Fruit fly (Drosophila melanogaster) whole organism, prepupa: ENCODE measurements around the gene Fbp2.

Experiments used
- CG11902 ChIP-seq: fragments of 200-800 bp; sonication (Bioruptor generic); optimal IDR thresholded peaks from 3 replicates; lab custom pipeline; 2016; ENCODE audit warnings: missing biosample characterization, missing genetic modification characterization
- CG15336 ChIP-seq: fragments of 200-800 bp; sonication (Bioruptor generic); IDR thresholded peaks from 2 replicates; pipeline ENCODE4 v1.3.6; 2022; ENCODE audit warnings: missing biosample characterization, missing genetic modification characterization
- CG16779 ChIP-seq: fragments of 200-800 bp; sonication (Bioruptor generic); optimal IDR thresholded peaks from 3 replicates; lab custom pipeline; 2017; ENCODE audit warnings: missing biosample characterization, mild to moderate bottlenecking, missing genetic modification characterization
- CG3032 ChIP-seq: fragments of 200-800 bp; optimal IDR thresholded peaks from 2 replicates; lab custom pipeline; 2019; ENCODE audit warnings: missing biosample characterization, mild to moderate bottlenecking, missing genetic modification characterization, moderate library complexity
- CG32006 ChIP-seq: fragments of 200-800 bp; sonication (Bioruptor generic); optimal IDR thresholded peaks from 3 replicates; lab custom pipeline; 2017; ENCODE audit warnings: missing biosample characterization, mild to moderate bottlenecking, missing genetic modification characterization
- CG34406 ChIP-seq: fragments of 200-800 bp; sonication (Bioruptor generic); optimal IDR thresholded peaks from 3 replicates; lab custom pipeline; 2016; ENCODE audit warnings: missing biosample characterization, missing genetic modification characterization
- CG3919 ChIP-seq: fragments of 200-800 bp; sonication (Bioruptor generic); optimal IDR thresholded peaks from 3 replicates; lab custom pipeline; 2016; ENCODE audit warnings: missing biosample characterization, missing genetic modification characterization
- CG4318 ChIP-seq: fragments of 200-800 bp; sonication (Bioruptor generic); optimal IDR thresholded peaks from 3 replicates; lab custom pipeline; 2017; ENCODE audit warnings: missing biosample characterization, mild to moderate bottlenecking, missing genetic modification characterization
- CG6163 ChIP-seq: fragments of 200-800 bp; sonication (Bioruptor generic); IDR thresholded peaks from 3 replicates; pipeline ENCODE4 v1.3.6; 2022; ENCODE audit warnings: missing biosample characterization, missing genetic modification characterization
- CG6276 ChIP-seq: fragments of 200-800 bp; sonication (Bioruptor generic); optimal IDR thresholded peaks from 2 replicates; lab custom pipeline; 2017; ENCODE audit warnings: missing biosample characterization, mild to moderate bottlenecking, missing genetic modification characterization
- CG8119 ChIP-seq: fragments of 200-800 bp; sonication (Bioruptor generic); IDR thresholded peaks from 3 replicates; pipeline ENCODE4 v1.3.6; 2022; ENCODE audit warnings: missing biosample characterization, missing genetic modification characterization
- CG8319 ChIP-seq: fragments of 200-800 bp; sonication (Bioruptor generic); optimal IDR thresholded peaks from 3 replicates; lab custom pipeline; 2016; ENCODE audit warnings: missing biosample characterization, missing genetic modification characterization
- CG8632 ChIP-seq: fragments of 200-800 bp; sonication (Bioruptor generic); optimal IDR thresholded peaks from 3 replicates; lab custom pipeline; 2016; ENCODE audit warnings: missing biosample characterization, missing genetic modification characterization
- CG9139 ChIP-seq: fragments of 200-800 bp; sonication (Bioruptor generic); optimal IDR thresholded peaks from 3 replicates; lab custom pipeline; 2017; ENCODE audit warnings: missing biosample characterization, mild to moderate bottlenecking, missing genetic modification characterization
- Eip75B ChIP-seq: fragments of 200-800 bp; sonication (Bioruptor generic); optimal IDR thresholded peaks from 3 replicates; lab custom pipeline; 2016; ENCODE audit warnings: missing biosample characterization, missing genetic modification characterization
- Eip93F ChIP-seq: fragments of 200-800 bp; sonication (Bioruptor generic); optimal IDR thresholded peaks from 2 replicates; lab custom pipeline; 2016; ENCODE audit warnings: missing biosample characterization, mild to moderate bottlenecking, missing genetic modification characterization
- Ets21C ChIP-seq: fragments of 200-800 bp; sonication (Bioruptor generic); optimal IDR thresholded peaks from 3 replicates; lab custom pipeline; 2016; ENCODE audit warnings: missing biosample characterization, missing genetic modification characterization
- Gug ChIP-seq: fragments of 200-800 bp; sonication (Bioruptor generic); IDR thresholded peaks from 2 replicates; pipeline ENCODE4 v1.3.6; 2022; ENCODE audit warnings: missing biosample characterization, missing genetic modification characterization
- Lpt ChIP-seq: fragments of 200-800 bp; sonication (Bioruptor generic); optimal IDR thresholded peaks from 3 replicates; lab custom pipeline; 2016; ENCODE audit warnings: missing biosample characterization, missing genetic modification characterization
- Met ChIP-seq: fragments of 200-800 bp; sonication (Bioruptor generic); optimal IDR thresholded peaks from 3 replicates; lab custom pipeline; 2016; ENCODE audit warnings: missing biosample characterization, missing genetic modification characterization
- Smox ChIP-seq: fragments of 200-800 bp; sonication (Bioruptor generic); optimal IDR thresholded peaks from 3 replicates; lab custom pipeline; 2016; ENCODE audit warnings: missing biosample characterization, missing genetic modification characterization
- Sox102F ChIP-seq: fragments of 200-800 bp; sonication (Bioruptor generic); optimal IDR thresholded peaks from 2 replicates; lab custom pipeline; 2016; ENCODE audit warnings: missing biosample characterization, mild to moderate bottlenecking, missing genetic modification characterization
- Sox14 ChIP-seq: fragments of 200-800 bp; sonication (Bioruptor generic); optimal IDR thresholded peaks from 3 replicates; lab custom pipeline; 2016; ENCODE audit warnings: missing biosample characterization, missing genetic modification characterization
- Sox15 ChIP-seq: fragments of 200-800 bp; sonication (Bioruptor generic); optimal IDR thresholded peaks from 3 replicates; lab custom pipeline; 2016; ENCODE audit warnings: missing biosample characterization, missing genetic modification characterization
- achi ChIP-seq: fragments of 200-800 bp; sonication (Bioruptor generic); optimal IDR thresholded peaks from 3 replicates; lab custom pipeline; 2016; ENCODE audit warnings: missing biosample characterization, missing genetic modification characterization
- dsx ChIP-seq: fragments of 200-800 bp; optimal IDR thresholded peaks from 3 replicates; lab custom pipeline; 2019; ENCODE audit warnings: missing biosample characterization, mild to moderate bottlenecking, missing genetic modification characterization, moderate library complexity; ENCODE audit not compliant: poor library complexity, severe bottlenecking
- eg ChIP-seq: fragments of 200-800 bp; sonication (Bioruptor generic); IDR thresholded peaks from 3 replicates; pipeline ENCODE4 v1.3.6; 2022; ENCODE audit warnings: missing biosample characterization, missing genetic modification characterization
- fd85E ChIP-seq: fragments of 200-800 bp; sonication (Bioruptor generic); optimal IDR thresholded peaks from 3 replicates; lab custom pipeline; 2016; ENCODE audit warnings: missing biosample characterization, missing genetic modification characterization
- fkh ChIP-seq: fragments of 200-800 bp; sonication (Bioruptor generic); optimal IDR thresholded peaks from 3 replicates; lab custom pipeline; 2017; ENCODE audit warnings: missing biosample characterization, mild to moderate bottlenecking, missing genetic modification characterization, moderate library complexity
- net ChIP-seq: fragments of 200-800 bp; sonication (Bioruptor generic); optimal IDR thresholded peaks from 3 replicates; lab custom pipeline; 2016; ENCODE audit warnings: missing biosample characterization, missing genetic modification characterization
- salr ChIP-seq, 2 experiments: fragments of 200-800 bp; sonication (Bioruptor generic); optimal IDR thresholded peaks; 3 replicates each; lab custom pipeline; 2016 to 2018; ENCODE audit warnings: missing biosample characterization in 2 of 2, missing genetic modification characterization in 2 of 2, mild to moderate bottlenecking in 1 of 2
- svp ChIP-seq: fragments of 200-800 bp; sonication (Bioruptor generic); peaks from one replicate; lab custom pipeline; 2016; ENCODE audit warnings: missing biosample characterization, missing genetic modification characterization
- topi ChIP-seq: fragments of 200-800 bp; sonication (Bioruptor generic); optimal IDR thresholded peaks from 3 replicates; lab custom pipeline; 2016; ENCODE audit warnings: missing biosample characterization, missing genetic modification characterization

Gene Fbp2

dm6 chr2L:9397888-9398287 is 28.7 kb upstream of the Fbp2 start, which contains the start of gene CG4438:
Gene CG4438, minus strand, starts transcription at chr2L:9397988.
- TF ChIP-seq CG8632 (GFP tag; lab: Kevin White, UChicago) (no peak), Smox (GFP tag; lab: Kevin White, UChicago) (no peak)

DNA sequence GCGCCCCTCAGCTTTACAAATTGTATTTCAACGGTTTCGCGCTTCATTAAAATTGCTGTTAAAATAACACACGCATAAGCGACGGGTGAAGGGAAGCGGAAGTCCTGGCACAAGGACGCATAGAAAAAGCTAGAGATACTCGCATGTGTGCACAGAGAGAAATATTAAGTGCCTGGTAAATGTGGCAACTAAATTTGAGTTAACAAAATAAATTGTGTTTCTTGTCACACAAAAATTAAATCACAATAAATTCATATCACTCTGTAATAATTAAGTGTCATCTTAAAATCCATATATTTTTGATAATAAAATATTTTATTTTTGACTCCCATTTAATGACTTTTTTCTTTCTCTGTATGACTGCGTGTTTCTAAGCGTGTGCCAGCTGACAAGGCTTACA is 26.4 kb upstream of the Fbp2 start:
- TF ChIP-seq CG32006 (GFP tag; lab: Kevin White, UChicago), result peak; percentile 10
- TF ChIP-seq fd85E (GFP tag; lab: Kevin White, UChicago), result no peak
- TF ChIP-seq CG6163, result 0 out of 3 replicates have a peak, but pooled peaks have one; percentile 23
- TF ChIP-seq, all 60 proteins: peak for 2

DNA sequence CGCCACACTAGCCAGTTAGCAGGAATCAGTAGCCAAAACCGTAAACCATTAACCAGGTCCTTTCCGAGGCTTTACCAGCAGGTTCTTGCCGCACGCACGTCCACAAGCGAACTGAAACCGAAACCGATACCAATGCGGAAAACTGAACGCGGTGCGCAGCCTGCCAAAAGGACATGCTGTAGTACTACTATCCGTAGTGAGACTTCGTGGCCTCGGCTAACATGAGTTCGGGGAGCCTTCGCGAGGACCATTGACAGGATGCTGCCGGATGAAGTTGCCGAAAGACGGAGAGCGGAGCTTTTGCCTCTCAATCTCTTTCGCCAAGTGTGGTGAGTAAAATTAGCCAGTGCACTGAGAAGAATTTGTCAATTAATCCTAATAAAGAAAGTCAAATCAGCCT is 11.5 kb upstream of the Fbp2 start, which contains the start of gene Shawl:
Gene Shawl, minus strand, starts transcription at position 104 of the 400 bp plus-strand sequence.
- no peak for TF ChIP-seq svp
- TF ChIP-seq topi (GFP tag; lab: Kevin White, UChicago), result no peak
- no peak for TF ChIP-seq fkh (GFP tag; lab: Kevin White, UChicago)
- no peak for TF ChIP-seq Sox14 (GFP tag; lab: Kevin White, UChicago)
- no peak for TF ChIP-seq Eip93F (GFP tag; lab: Kevin White, UChicago)

DNA sequence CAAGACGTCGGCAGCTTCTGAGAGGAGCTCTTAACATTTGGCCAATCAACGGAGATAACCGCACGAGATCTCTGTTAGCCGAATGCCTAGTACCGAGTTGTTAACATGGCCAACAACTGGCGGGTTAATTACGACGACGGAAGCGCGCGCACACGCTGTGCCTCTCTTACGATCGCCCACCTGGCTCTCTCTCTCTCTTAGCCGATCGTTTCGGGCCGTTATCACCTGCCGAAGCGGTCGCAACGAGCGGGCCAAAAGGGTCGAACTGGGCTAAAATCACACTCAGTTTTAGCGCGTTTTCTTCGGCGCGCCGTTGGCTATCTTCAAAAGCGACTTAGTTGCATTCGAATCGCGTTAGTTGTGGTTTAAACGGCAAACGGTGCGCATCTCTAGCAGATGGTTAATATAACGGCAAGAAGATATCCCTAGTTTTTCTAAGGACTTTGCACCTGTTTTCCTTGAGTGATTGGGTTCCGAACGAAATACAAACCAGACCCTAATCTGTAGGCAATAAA is 10.3 kb upstream of the Fbp2 start, which contains the start of gene Mco1:
Gene Mco1, plus strand, starts transcription at position 345 of the 515 bp plus-strand sequence.
- TF ChIP-seq CG16779 (tag; lab: Kevin White, UChicago) (no peak), dsx (GFP tag; lab: Kevin White, UChicago) (peak; percentile 78), Ets21C (GFP tag; lab: Kevin White, UChicago) (no peak)

DNA sequence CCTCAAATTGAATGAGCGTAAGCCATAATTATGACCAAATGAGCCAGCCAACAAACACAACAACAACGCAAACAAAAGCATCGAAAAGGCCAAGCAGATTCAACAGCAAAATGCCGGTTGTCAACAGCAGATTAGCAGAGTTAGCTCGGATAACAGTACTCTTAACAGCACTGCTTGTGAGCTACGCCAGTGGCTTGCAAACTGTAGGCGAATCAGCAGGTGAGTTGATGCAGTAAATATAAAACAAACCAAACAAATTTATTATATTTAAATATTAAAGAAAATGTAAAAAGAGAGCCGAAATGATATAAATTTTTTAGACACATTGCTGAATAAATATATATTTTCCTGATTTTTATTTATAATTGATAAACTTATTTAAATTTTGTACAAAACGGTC is 5.9 kb upstream of the Fbp2 start:
- no peak for TF ChIP-seq CG15336 (GFP tag; lab: Robert Waterston, UW)
- no peak for TF ChIP-seq Gug (GFP tag; lab: Robert Waterston, UW)
- TF ChIP-seq net (GFP tag; lab: Kevin White, UChicago), result no peak
- TF ChIP-seq CG8119 (GFP tag; lab: Robert Waterston, UW), result no peak
- no peak for TF ChIP-seq CG3032 (tag; lab: Kevin White, UChicago)
- no peak for TF ChIP-seq Met (GFP tag; lab: Kevin White, UChicago)
- no peak for TF ChIP-seq CG3919 (GFP tag; lab: Kevin White, UChicago)
- TF ChIP-seq CG8632 (GFP tag; lab: Kevin White, UChicago), result no peak
- TF ChIP-seq achi, result no peak
- no peak for TF ChIP-seq Lpt (GFP tag; lab: Kevin White, UChicago)
- no peak for TF ChIP-seq Sox102F (GFP tag; lab: Kevin White, UChicago)
- TF ChIP-seq Sox14 (GFP tag; lab: Kevin White, UChicago), result no peak
- no peak for TF ChIP-seq dsx (GFP tag; lab: Kevin White, UChicago)

- no peak for TF ChIP-seq Eip75B (GFP tag; lab: Kevin White, UChicago)
- TF ChIP-seq Sox15 (GFP tag; lab: Kevin White, UChicago), result no peak
- no peak for TF ChIP-seq CG3919 (GFP tag; lab: Kevin White, UChicago)
- no peak for TF ChIP-seq CG34406 (GFP tag; lab: Kevin White, UChicago)
- no peak for TF ChIP-seq net (GFP tag; lab: Kevin White, UChicago)
- TF ChIP-seq eg (GFP tag; lab: Robert Waterston, UW), result no peak
- TF ChIP-seq fkh (GFP tag; lab: Kevin White, UChicago), result no peak
- TF ChIP-seq CG11902 (GFP tag; lab: Kevin White, UChicago), result no peak
- no peak for TF ChIP-seq CG4318
- TF ChIP-seq salr (GFP tag; optimal IDR thresholded peaks at IDR 0.05; lab: Kevin White, UChicago), result no peak
- TF ChIP-seq CG6276 (GFP tag; lab: Kevin White, UChicago), result no peak
- no peak for TF ChIP-seq CG9139
- TF ChIP-seq CG8319, result no peak
These were observed 5.3 kb upstream of the Fbp2 start for dm6 chr2L:9421312-9421711.
